Fruit fly (Drosophila melanogaster) whole organism, embryonic: ENCODE measurements around the gene cl.

ENCODE experiments used
- Atf-2 ChIP-seq: fragments of 200-800 bp; sonication (Bioruptor generic); optimal IDR thresholded peaks from 2 replicates; lab custom pipeline; 2016; ENCODE audit warnings: missing biosample characterization, missing genetic modification characterization
- Atf6 ChIP-seq: fragments of 200-800 bp; sonication (Bioruptor generic); IDR thresholded peaks from 2 replicates; pipeline ENCODE4 v1.3.6; 2022; ENCODE audit warnings: missing biosample characterization, missing genetic modification characterization
- CG10147 ChIP-seq: fragments of 200-800 bp; sonication (Bioruptor generic); optimal IDR thresholded peaks from 2 replicates; lab custom pipeline; 2019; ENCODE audit warnings: missing biosample characterization, mild to moderate bottlenecking, missing genetic modification characterization, moderate library complexity
- CG10462 ChIP-seq: fragments of 200-800 bp; sonication (Bioruptor generic); optimal IDR thresholded peaks from 2 replicates; lab custom pipeline; 2016; ENCODE audit warnings: missing biosample characterization, missing genetic modification characterization
- CG11247 ChIP-seq: fragments of 200-800 bp; sonication (Bioruptor generic); IDR thresholded peaks from 2 replicates; pipeline ENCODE4 v1.3.6; 2022; ENCODE audit warnings: missing biosample characterization, missing genetic modification characterization
- CG11723 ChIP-seq: fragments of 200-800 bp; sonication (Bioruptor generic); optimal IDR thresholded peaks from 2 replicates; lab custom pipeline; 2017; ENCODE audit warnings: missing biosample characterization, mild to moderate bottlenecking, missing genetic modification characterization
- CG12155 ChIP-seq: fragments of 200-800 bp; sonication (Bioruptor generic); optimal IDR thresholded peaks from 3 replicates; lab custom pipeline; 2016; ENCODE audit warnings: missing biosample characterization, missing genetic modification characterization
- CG12659 ChIP-seq: fragments of 200-800 bp; sonication (Bioruptor generic); optimal IDR thresholded peaks from 3 replicates; lab custom pipeline; 2017; ENCODE audit warnings: mild to moderate bottlenecking, missing biosample characterization, missing genetic modification reagents, missing genetic modification characterization
- CG12769 ChIP-seq: fragments of 200-800 bp; sonication (Bioruptor generic); optimal IDR thresholded peaks from 2 replicates; lab custom pipeline; 2019; ENCODE audit warnings: missing biosample characterization, mild to moderate bottlenecking, missing genetic modification characterization, moderate library complexity
- CG1602 ChIP-seq: fragments of 200-800 bp; sonication (Bioruptor generic); optimal IDR thresholded peaks from 3 replicates; lab custom pipeline; 2016; ENCODE audit warnings: missing biosample characterization, missing genetic modification characterization
- CG17829 ChIP-seq: fragments of 200-800 bp; optimal IDR thresholded peaks from 2 replicates; lab custom pipeline; 2019; ENCODE audit warnings: missing biosample characterization, mild to moderate bottlenecking, missing genetic modification characterization, moderate library complexity
- CG2678 ChIP-seq: fragments of 200-800 bp; sonication (Bioruptor generic); optimal IDR thresholded peaks from 3 replicates; lab custom pipeline; 2019; ENCODE audit warnings: missing biosample characterization, mild to moderate bottlenecking, missing genetic modification characterization, moderate library complexity
- CG3281 ChIP-seq: fragments of 200-800 bp; sonication (Bioruptor generic); optimal IDR thresholded peaks from 3 replicates; lab custom pipeline; 2017; ENCODE audit warnings: missing biosample characterization, mild to moderate bottlenecking, missing genetic modification characterization
- CG33213 ChIP-seq: fragments of 200-800 bp; sonication (Bioruptor generic); optimal IDR thresholded peaks from 3 replicates; lab custom pipeline; 2016; ENCODE audit warnings: missing biosample characterization, missing genetic modification characterization
- CG42726 ChIP-seq: fragments of 200-800 bp; sonication (Bioruptor generic); IDR thresholded peaks from 2 replicates; pipeline ENCODE4 v1.3.6; 2022; ENCODE audit warnings: missing biosample characterization, missing genetic modification characterization; ENCODE audit not compliant: partially characterized antibody
- CG4328 ChIP-seq: fragments of 200-800 bp; sonication (Bioruptor generic); optimal IDR thresholded peaks from 3 replicates; lab custom pipeline; 2017; ENCODE audit warnings: missing biosample characterization, missing genetic modification reagents, missing genetic modification characterization
- CG7556 ChIP-seq: fragments of 200-800 bp; sonication (Bioruptor generic); optimal IDR thresholded peaks from 2 replicates; lab custom pipeline; 2017; ENCODE audit warnings: missing biosample characterization, mild to moderate bottlenecking, missing genetic modification characterization
- CG7786 ChIP-seq: fragments of 200-800 bp; sonication (Bioruptor generic); optimal IDR thresholded peaks from 2 replicates; lab custom pipeline; 2016; ENCODE audit warnings: missing biosample characterization, missing genetic modification characterization
- CG7839 ChIP-seq: fragments of 200-800 bp; sonication (Bioruptor generic); optimal IDR thresholded peaks from 3 replicates; lab custom pipeline; 2018; ENCODE audit warnings: missing biosample characterization, mild to moderate bottlenecking, missing genetic modification characterization, moderate library complexity
- CG7928 ChIP-seq: fragments of 200-800 bp; sonication (Bioruptor generic); optimal IDR thresholded peaks from 2 replicates; lab custom pipeline; 2017; ENCODE audit warnings: missing biosample characterization, mild to moderate bottlenecking, missing genetic modification characterization
- CG7987 ChIP-seq: fragments of 200-800 bp; sonication (Bioruptor generic); optimal IDR thresholded peaks from 2 replicates; lab custom pipeline; 2018; ENCODE audit warnings: missing biosample characterization, mild to moderate bottlenecking, missing genetic modification characterization, moderate library complexity
- CG8281 ChIP-seq: fragments of 200-800 bp; sonication (Bioruptor generic); optimal IDR thresholded peaks from 2 replicates; lab custom pipeline; 2018; ENCODE audit warnings: missing biosample characterization, mild to moderate bottlenecking, missing genetic modification characterization, moderate library complexity
- Dad ChIP-seq: fragments of 200-800 bp; sonication (Bioruptor generic); optimal IDR thresholded peaks from 3 replicates; lab custom pipeline; 2016; ENCODE audit warnings: missing biosample characterization, missing genetic modification characterization
- Dip3 ChIP-seq: fragments of 200-800 bp; sonication (Bioruptor generic); optimal IDR thresholded peaks from 3 replicates; lab custom pipeline; 2016; ENCODE audit warnings: missing biosample characterization, missing genetic modification characterization
- MTF-1 ChIP-seq: fragments of 200-800 bp; sonication (Bioruptor generic); optimal IDR thresholded peaks from 2 replicates; lab custom pipeline; 2018; ENCODE audit warnings: missing biosample characterization, mild to moderate bottlenecking, missing genetic modification characterization, borderline replicate concordance
- Tbp ChIP-seq: fragments of >200 bp; optimal IDR thresholded peaks from 2 replicates; lab custom pipeline; 2018; ENCODE audit warnings: missing biosample characterization, missing genetic modification characterization
- Vsx1 ChIP-seq: fragments of 200-800 bp; sonication (Bioruptor generic); optimal IDR thresholded peaks from 2 replicates; lab custom pipeline; 2017; ENCODE audit warnings: missing biosample characterization, mild to moderate bottlenecking, missing genetic modification characterization, missing genetic modification reagents
- cato ChIP-seq: fragments of 200-800 bp; sonication (Bioruptor generic); optimal IDR thresholded peaks from 2 replicates; lab custom pipeline; 2016; ENCODE audit warnings: missing biosample characterization, missing genetic modification characterization, borderline replicate concordance
- chm ChIP-seq: fragments of 200-800 bp; sonication (Bioruptor generic); IDR thresholded peaks from 2 replicates; pipeline ENCODE4 v1.3.6; 2022; ENCODE audit warnings: missing biosample characterization, missing genetic modification characterization
- chn ChIP-seq: fragments of 200-800 bp; sonication (Bioruptor generic); optimal IDR thresholded peaks from 2 replicates; lab custom pipeline; 2016; ENCODE audit warnings: missing biosample characterization, missing genetic modification characterization
- corto ChIP-seq: fragments of 200-800 bp; sonication (Bioruptor generic); optimal IDR thresholded peaks from 2 replicates; lab custom pipeline; 2016; ENCODE audit warnings: missing biosample characterization, mild to moderate bottlenecking, missing genetic modification characterization, moderate library complexity
- crc ChIP-seq: fragments of 200-800 bp; sonication (Bioruptor generic); optimal IDR thresholded peaks from 2 replicates; lab custom pipeline; 2016; ENCODE audit warnings: missing biosample characterization, missing genetic modification characterization
- cwo ChIP-seq: fragments of 200-800 bp; sonication (Bioruptor generic); optimal IDR thresholded peaks from 3 replicates; lab custom pipeline; 2017; ENCODE audit warnings: missing biosample characterization, missing genetic modification characterization, mild to moderate bottlenecking, moderate library complexity, missing genetic modification reagents
- disco-r ChIP-seq: fragments of 200-800 bp; sonication (Bioruptor generic); optimal IDR thresholded peaks from 2 replicates; lab custom pipeline; 2016; ENCODE audit warnings: missing biosample characterization, missing genetic modification characterization
- dmrt11E ChIP-seq: fragments of 200-800 bp; sonication (Bioruptor generic); optimal IDR thresholded peaks from 3 replicates; lab custom pipeline; 2018; ENCODE audit warnings: missing biosample characterization, mild to moderate bottlenecking, missing genetic modification characterization, moderate library complexity
- fd64A ChIP-seq: fragments of 200-800 bp; sonication (Bioruptor generic); optimal IDR thresholded peaks from 3 replicates; lab custom pipeline; 2018; ENCODE audit warnings: missing biosample characterization, mild to moderate bottlenecking, missing genetic modification characterization
- grn ChIP-seq: fragments of 200-800 bp; sonication (Bioruptor generic); optimal IDR thresholded peaks from 3 replicates; lab custom pipeline; 2017; ENCODE audit warnings: missing biosample characterization, missing genetic modification characterization
- gt ChIP-seq: fragments of 200-800 bp; sonication (Bioruptor generic); IDR thresholded peaks from 2 replicates; pipeline ENCODE4 v1.3.6; 2022; ENCODE audit warnings: missing biosample characterization, missing genetic modification characterization
- jigr1 ChIP-seq: fragments of 200-800 bp; sonication (Bioruptor generic); IDR thresholded peaks from 3 replicates; pipeline ENCODE4 v1.3.6; 2022; ENCODE audit warnings: missing biosample characterization, missing genetic modification characterization
- kah ChIP-seq: fragments of 200-800 bp; sonication (Bioruptor generic); optimal IDR thresholded peaks from 2 replicates; lab custom pipeline; 2018; ENCODE audit warnings: missing biosample characterization, mild to moderate bottlenecking, missing genetic modification characterization
- kay ChIP-seq: fragments of 200-800 bp; sonication (Bioruptor generic); optimal IDR thresholded peaks from 2 replicates; lab custom pipeline; 2016; ENCODE audit warnings: missing biosample characterization, missing genetic modification characterization
- ken ChIP-seq: fragments of 200-800 bp; sonication (Bioruptor generic); IDR thresholded peaks from 3 replicates; pipeline ENCODE4 v1.3.6; 2022; ENCODE audit warnings: missing biosample characterization, missing genetic modification characterization
- luna ChIP-seq: fragments of 200-800 bp; sonication (Bioruptor generic); optimal IDR thresholded peaks from 2 replicates; lab custom pipeline; 2016; ENCODE audit warnings: missing biosample characterization, missing genetic modification characterization
- mld ChIP-seq: fragments of 200-800 bp; sonication (Bioruptor generic); IDR thresholded peaks from 3 replicates; pipeline ENCODE4 v1.3.6; 2022; ENCODE audit warnings: missing biosample characterization, missing genetic modification characterization; ENCODE audit not compliant: partially characterized antibody
- odd ChIP-seq: fragments of 200-800 bp; sonication (Bioruptor generic); optimal IDR thresholded peaks from 2 replicates; lab custom pipeline; 2017; ENCODE audit warnings: missing biosample characterization, mild to moderate bottlenecking, missing genetic modification characterization
- prd ChIP-seq, 3 experiments: fragments of >200 bp in 2 of 3; fragments of 200-800 bp in 1 of 3; sonication (Bioruptor generic) in 1 of 3; optimal IDR thresholded peaks in 2 of 3; IDR thresholded peaks in 1 of 3; 2 replicates in 2 of 3; 3 replicates in 1 of 3; pipeline versions ENCODE4 v1.3.6 to Lab custom; 2017 to 2022; ENCODE audit warnings: missing biosample characterization in 1 of 3, missing genetic modification characterization in 1 of 3
- psq ChIP-seq: fragments of 200-800 bp; sonication (Bioruptor generic); optimal IDR thresholded peaks from 2 replicates; lab custom pipeline; 2017; ENCODE audit warnings: missing biosample characterization, missing genetic modification characterization
- tup ChIP-seq: fragments of 200-800 bp; sonication (Bioruptor generic); optimal IDR thresholded peaks from 2 replicates; lab custom pipeline; 2016; ENCODE audit warnings: missing biosample characterization, mild to moderate bottlenecking, missing genetic modification characterization, moderate library complexity

Gene cl

DNA sequence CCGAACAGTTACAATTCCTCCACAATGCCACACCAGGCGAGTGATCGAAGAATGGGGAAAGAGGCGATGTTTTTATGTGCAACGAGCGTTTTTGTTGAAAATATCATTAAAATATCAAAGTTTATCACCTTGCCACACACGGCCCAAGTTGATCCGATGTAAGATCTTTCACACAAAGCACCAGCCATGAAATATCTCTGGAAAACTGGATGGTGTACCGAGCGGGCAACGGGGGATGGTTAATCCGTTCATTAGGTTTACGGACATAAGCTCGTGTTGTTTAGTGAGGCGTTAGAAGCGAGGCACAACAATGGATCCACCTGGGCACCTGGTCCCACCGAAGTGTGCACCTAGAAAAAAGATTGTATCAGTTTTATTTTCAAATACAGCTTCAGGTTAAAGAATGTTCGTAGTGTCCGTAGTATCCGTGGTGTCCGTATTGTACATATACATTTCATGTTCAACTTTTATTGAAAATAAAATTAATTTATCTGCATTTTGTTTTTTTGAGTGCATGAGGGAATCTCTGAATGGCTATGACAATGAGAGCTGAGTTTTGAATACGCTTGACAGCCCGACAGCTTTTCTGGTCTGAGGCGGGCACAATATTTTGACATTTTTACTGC lies 23.4 kb upstream of the cl start (continued):
- TF ChIP-seq Dip3 (GFP tag; lab: Kevin White, UChicago) (no peak), CG4328 (no peak), CG17829 (tag; lab: Kevin White, UChicago) (peak; percentile 70), CG7556 (GFP tag; lab: Kevin White, UChicago) (peak; percentile 45), tup (GFP tag; lab: Kevin White, UChicago) (no peak), fd64A (GFP tag; lab: Kevin White, UChicago) (no peak), Tbp (GFP tag; lab: Kevin White, UChicago) (no peak), CG11723 (GFP tag; lab: Kevin White, UChicago) (peak; percentile 11), CG10147 (GFP tag; lab: Kevin White, UChicago) (peak; percentile 32), CG33213 (GFP tag; lab: Kevin White, UChicago) (peak; percentile 26), dmrt11E (tag; lab: Kevin White, UChicago) (peak; percentile 74), disco-r (GFP tag; lab: Kevin White, UChicago) (no peak), CG7839 (tag; lab: Kevin White, UChicago) (peak; percentile 73), Atf6 (GFP tag; lab: Robert Waterston, UW) (peak; percentile 61; the same call in 1 of the 2 replicates), chm (peak; percentile 65; the same call in 1 of the 2 replicates), prd (optimal IDR thresholded peaks at IDR 0.05; lab: Kevin White, UChicago) (no peak), prd (GFP tag; IDR thresholded peaks at IDR 0.05; lab: Robert Waterston, UW) (peak; percentile 66; the same call in 2 of the 3 replicates), CG12155 (GFP tag; lab: Kevin White, UChicago) (peak; percentile 4), cato (GFP tag; lab: Kevin White, UChicago) (no peak), CG8281 (tag; lab: Kevin White, UChicago) (no peak), chn (GFP tag; lab: Kevin White, UChicago) (peak; percentile 40), Dad (GFP tag; lab: Kevin White, UChicago) (peak; percentile 61), CG7928 (GFP tag; lab: Kevin White, UChicago) (no peak), kay (GFP tag; lab: Kevin White, UChicago) (no peak), corto (GFP tag; lab: Kevin White, UChicago) (no peak), crc (GFP tag; lab: Kevin White, UChicago) (peak; percentile 17), CG12659 (GFP tag; lab: Kevin White, UChicago) (peak; percentile 25), grn (GFP tag; lab: Kevin White, UChicago) (no peak), Vsx1 (GFP tag; lab: Kevin White, UChicago) (peak; percentile 40), psq (GFP tag; lab: Kevin White, UChicago) (no peak), CG11247 (GFP tag; lab: Robert Waterston, UW) (peak; percentile 35; the same call in 1 of the 2 replicates), cwo (GFP tag; lab: Kevin White, UChicago) (peak; percentile 15), luna (GFP tag; lab: Kevin White, UChicago) (no peak), jigr1 (0 out of 3 replicates have a peak, but pooled peaks have one; percentile 40), CG7987 (GFP tag; lab: Kevin White, UChicago) (no peak), CG10462 (peak; percentile 9), odd (peak; percentile 1), MTF-1 (GFP tag; lab: Kevin White, UChicago) (peak; percentile 19), kah (GFP tag; lab: Kevin White, UChicago) (no peak), Atf-2 (GFP tag; lab: Kevin White, UChicago) (peak; percentile 10), CG12769 (tag; lab: Kevin White, UChicago) (peak; percentile 66), CG1602 (peak; percentile 34), CG7786 (GFP tag; lab: Kevin White, UChicago) (peak; percentile 37), mld (no peak), CG3281 (GFP tag; lab: Kevin White, UChicago) (peak; percentile 31), CG42726 (GFP tag; lab: Robert Waterston, UW) (no peak), gt (GFP tag; lab: Robert Waterston, UW) (peak; percentile 43; the same call in 1 of the 2 replicates), ken (GFP tag; lab: Robert Waterston, UW) (peak; percentile 69), CG2678 (tag; lab: Kevin White, UChicago) (peak; percentile 74)
